Fruit fly (Drosophila melanogaster) whole organism, embryonic: ENCODE data around the gene CG32052.

Source experiments
- CG10462 ChIP-seq: fragments of 200-800 bp; sonication (Bioruptor generic); optimal IDR thresholded peaks from 2 replicates; lab custom pipeline; 2016; ENCODE audit warnings: missing biosample characterization, missing genetic modification characterization
- Ssrp ChIP-seq: fragments of 200-800 bp; sonication (Bioruptor generic); optimal IDR thresholded peaks from 2 replicates; lab custom pipeline; 2018; ENCODE audit warnings: missing biosample characterization, mild to moderate bottlenecking, missing genetic modification characterization, moderate library complexity
- YL-1 ChIP-seq: fragments of 200-800 bp; sonication (Bioruptor generic); optimal IDR thresholded peaks from 3 replicates; lab custom pipeline; 2017; ENCODE audit warnings: missing biosample characterization, mild to moderate bottlenecking, missing genetic modification characterization
- ato ChIP-seq: fragments of 200-800 bp; sonication (Bioruptor generic); IDR thresholded peaks from 2 replicates; pipeline ENCODE4 v1.3.6; 2022; ENCODE audit warnings: missing biosample characterization, missing genetic modification characterization; ENCODE audit not compliant: partially characterized antibody
- chn ChIP-seq: fragments of 200-800 bp; sonication (Bioruptor generic); optimal IDR thresholded peaks from 2 replicates; lab custom pipeline; 2016; ENCODE audit warnings: missing biosample characterization, missing genetic modification characterization

DNA sequence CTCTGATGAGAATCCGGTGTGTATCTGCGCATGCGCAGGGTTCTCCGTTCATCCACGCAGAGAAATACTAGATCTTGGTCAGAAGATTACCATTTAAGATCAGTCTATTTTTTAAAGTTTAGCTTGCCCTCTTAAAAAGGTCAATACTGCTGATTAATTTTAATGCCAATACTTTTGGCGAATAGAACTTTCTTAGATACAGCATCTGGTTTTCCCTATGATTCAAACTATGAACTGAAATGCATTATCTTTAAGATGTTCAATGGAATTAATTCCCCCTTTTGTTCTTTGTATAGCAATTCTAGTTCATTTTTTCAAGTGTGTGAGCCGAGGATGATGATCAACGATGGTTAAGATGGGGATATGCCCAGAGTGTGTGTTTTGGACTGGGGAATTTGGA is 44.5 kb upstream of the CG32052 start:
- TF ChIP-seq CG10462 (GFP tag; lab: Kevin White, UChicago) (no peak), chn (GFP tag; lab: Kevin White, UChicago) (no peak), ato (GFP tag; lab: Robert Waterston, UW) (no peak), YL-1 (no peak), Ssrp (no peak)
